Fruit fly (Drosophila melanogaster) whole organism, embryonic: Measurements from ENCODE around the gene CG32537.

Experiments
- B-H2 ChIP-seq: fragments of 200-800 bp; sonication (Bioruptor generic); optimal IDR thresholded peaks from 2 replicates; lab custom pipeline; 2018; ENCODE audit warnings: missing biosample characterization, mild to moderate bottlenecking, missing genetic modification characterization
- BEAF-32 ChIP-seq: fragments of 200-800 bp; sonication (Bioruptor generic); optimal IDR thresholded peaks from 3 replicates; lab custom pipeline; 2017; ENCODE audit warnings: missing biosample characterization, missing genetic modification characterization, mild to moderate bottlenecking, moderate library complexity, missing genetic modification reagents
- CG10654 ChIP-seq: fragments of 200-800 bp; sonication (Bioruptor generic); optimal IDR thresholded peaks from 2 replicates; lab custom pipeline; 2016; ENCODE audit warnings: missing biosample characterization, missing genetic modification characterization
- CG12155 ChIP-seq: fragments of 200-800 bp; sonication (Bioruptor generic); optimal IDR thresholded peaks from 3 replicates; lab custom pipeline; 2016; ENCODE audit warnings: missing biosample characterization, missing genetic modification characterization
- CG17186 ChIP-seq: fragments of 200-800 bp; sonication (Bioruptor generic); optimal IDR thresholded peaks from 3 replicates; lab custom pipeline; 2017; ENCODE audit warnings: missing biosample characterization, missing genetic modification reagents, missing genetic modification characterization
- CG30431 ChIP-seq: fragments of 200-800 bp; sonication (Bioruptor generic); optimal IDR thresholded peaks from 2 replicates; lab custom pipeline; 2017; ENCODE audit warnings: missing biosample characterization, missing genetic modification characterization
- CG32772 ChIP-seq: fragments of 200-800 bp; sonication (Bioruptor generic); IDR thresholded peaks from 2 replicates; pipeline ENCODE4 v1.3.6; 2022; ENCODE audit warnings: missing biosample characterization, missing genetic modification characterization
- CG33213 ChIP-seq: fragments of 200-800 bp; sonication (Bioruptor generic); optimal IDR thresholded peaks from 3 replicates; lab custom pipeline; 2016; ENCODE audit warnings: missing biosample characterization, missing genetic modification characterization
- CG33557 ChIP-seq: fragments of 200-800 bp; sonication (Bioruptor generic); optimal IDR thresholded peaks from 2 replicates; lab custom pipeline; 2019; ENCODE audit warnings: missing biosample characterization, mild to moderate bottlenecking, missing genetic modification characterization, moderate library complexity
- CG42726 ChIP-seq: fragments of 200-800 bp; sonication (Bioruptor generic); IDR thresholded peaks from 2 replicates; pipeline ENCODE4 v1.3.6; 2022; ENCODE audit warnings: missing biosample characterization, missing genetic modification characterization; ENCODE audit not compliant: partially characterized antibody
- CG4328 ChIP-seq: fragments of 200-800 bp; sonication (Bioruptor generic); optimal IDR thresholded peaks from 3 replicates; lab custom pipeline; 2017; ENCODE audit warnings: missing biosample characterization, missing genetic modification reagents, missing genetic modification characterization
- CG6791 ChIP-seq: fragments of 200-800 bp; sonication (Bioruptor generic); IDR thresholded peaks from 3 replicates; pipeline ENCODE4 v1.3.6; 2022; ENCODE audit warnings: missing biosample characterization, missing genetic modification characterization; ENCODE audit not compliant: partially characterized antibody
- CG8089 ChIP-seq: fragments of 200-800 bp; sonication (Bioruptor generic); optimal IDR thresholded peaks from 3 replicates; lab custom pipeline; 2016; ENCODE audit warnings: missing biosample characterization, missing genetic modification characterization
- CG8765 ChIP-seq: fragments of 200-800 bp; sonication (Bioruptor generic); IDR thresholded peaks from 2 replicates; pipeline ENCODE4 v1.3.6; 2022; ENCODE audit warnings: missing biosample characterization, missing genetic modification characterization
- CG9437 ChIP-seq: fragments of 200-800 bp; sonication (Bioruptor generic); optimal IDR thresholded peaks from 2 replicates; lab custom pipeline; 2018; ENCODE audit warnings: missing biosample characterization, mild to moderate bottlenecking, missing genetic modification characterization
- CrebB ChIP-seq: fragments of 200-800 bp; sonication (Bioruptor generic); optimal IDR thresholded peaks from 3 replicates; lab custom pipeline; 2018; ENCODE audit warnings: missing biosample characterization, mild to moderate bottlenecking, missing genetic modification characterization
- D19A ChIP-seq: fragments of 200-800 bp; optimal IDR thresholded peaks from 3 replicates; lab custom pipeline; 2019; ENCODE audit warnings: missing biosample characterization, mild to moderate bottlenecking, missing genetic modification characterization, moderate library complexity
- D19B ChIP-seq: fragments of 200-800 bp; sonication (Bioruptor generic); optimal IDR thresholded peaks from 2 replicates; lab custom pipeline; 2017; ENCODE audit warnings: missing biosample characterization, mild to moderate bottlenecking, missing genetic modification characterization
- Doc2 ChIP-seq: fragments of 200-800 bp; sonication (Bioruptor generic); IDR thresholded peaks from 2 replicates; pipeline ENCODE4 v1.3.6; 2022; ENCODE audit warnings: missing biosample characterization, missing genetic modification characterization
- Gug ChIP-seq: fragments of 200-800 bp; sonication (Bioruptor generic); IDR thresholded peaks from 4 replicates; pipeline ENCODE4 v1.3.6; 2022; ENCODE audit warnings: missing biosample characterization, missing genetic modification characterization
- HLH3B ChIP-seq: fragments of 200-800 bp; sonication (Bioruptor generic); IDR thresholded peaks from 2 replicates; pipeline ENCODE4 v1.3.6; 2022; ENCODE audit warnings: missing biosample characterization, missing genetic modification characterization
- HLH54F ChIP-seq: fragments of 200-800 bp; sonication (Bioruptor generic); optimal IDR thresholded peaks from 3 replicates; lab custom pipeline; 2016; ENCODE audit warnings: missing biosample characterization, missing genetic modification characterization
- HLHmδ ChIP-seq: fragments of 200-800 bp; sonication (Bioruptor generic); optimal IDR thresholded peaks from 2 replicates; lab custom pipeline; 2018; ENCODE audit warnings: missing biosample characterization, mild to moderate bottlenecking, missing genetic modification characterization, moderate library complexity
- Hey ChIP-seq: fragments of 200-800 bp; sonication (Bioruptor generic); optimal IDR thresholded peaks from 3 replicates; lab custom pipeline; 2018; ENCODE audit warnings: missing biosample characterization, mild to moderate bottlenecking, missing genetic modification characterization
- HmgD ChIP-seq: fragments of 200-800 bp; sonication (Bioruptor generic); optimal IDR thresholded peaks from 3 replicates; lab custom pipeline; 2016; ENCODE audit warnings: missing biosample characterization, missing genetic modification characterization
- Hmr ChIP-seq: fragments of 200-800 bp; sonication (Bioruptor generic); optimal IDR thresholded peaks from 3 replicates; lab custom pipeline; 2017; ENCODE audit warnings: mild to moderate bottlenecking, missing biosample characterization, missing genetic modification reagents, missing genetic modification characterization
- Lpt ChIP-seq: fragments of >200 bp; optimal IDR thresholded peaks from 2 replicates; lab custom pipeline; 2018; ENCODE audit warnings: missing biosample characterization, missing genetic modification characterization
- MTF-1 ChIP-seq: fragments of 200-800 bp; sonication (Bioruptor generic); optimal IDR thresholded peaks from 2 replicates; lab custom pipeline; 2018; ENCODE audit warnings: missing biosample characterization, mild to moderate bottlenecking, missing genetic modification characterization, borderline replicate concordance
- Mes4 ChIP-seq: fragments of 200-800 bp; sonication (Bioruptor generic); optimal IDR thresholded peaks from 2 replicates; lab custom pipeline; 2016; ENCODE audit warnings: missing biosample characterization, missing genetic modification characterization
- Oaz ChIP-seq: fragments of 200-800 bp; sonication (Bioruptor generic); IDR thresholded peaks from 2 replicates; pipeline ENCODE4 v1.3.6; 2022; ENCODE audit warnings: missing biosample characterization, missing genetic modification characterization
- Scr ChIP-seq: fragments of 200-800 bp; sonication (Bioruptor generic); IDR thresholded peaks from 2 replicates; pipeline ENCODE4 v1.3.6; 2022; ENCODE audit warnings: missing biosample characterization, missing genetic modification characterization; ENCODE audit not compliant: partially characterized antibody
- br ChIP-seq: fragments of >200 bp; optimal IDR thresholded peaks from 2 replicates; lab custom pipeline; 2017
- crc ChIP-seq: fragments of 200-800 bp; sonication (Bioruptor generic); optimal IDR thresholded peaks from 2 replicates; lab custom pipeline; 2016; ENCODE audit warnings: missing biosample characterization, missing genetic modification characterization
- croc ChIP-seq: fragments of 200-800 bp; sonication (Bioruptor generic); conservative IDR thresholded peaks from 3 replicates; pipeline ENCODE4 v1.3.6; 2022; ENCODE audit warnings: missing biosample characterization, missing genetic modification characterization
- gce ChIP-seq: fragments of 200-800 bp; sonication (Bioruptor generic); IDR thresholded peaks from 3 replicates; pipeline ENCODE4 v1.3.6; 2022; ENCODE audit warnings: missing biosample characterization, missing genetic modification characterization
- kah ChIP-seq: fragments of 200-800 bp; sonication (Bioruptor generic); optimal IDR thresholded peaks from 2 replicates; lab custom pipeline; 2018; ENCODE audit warnings: missing biosample characterization, mild to moderate bottlenecking, missing genetic modification characterization
- knrl ChIP-seq: fragments of 200-800 bp; sonication (Bioruptor generic); IDR thresholded peaks from 3 replicates; pipeline ENCODE4 v1.3.6; 2022; ENCODE audit warnings: missing biosample characterization, missing genetic modification characterization; ENCODE audit not compliant: partially characterized antibody
- lab ChIP-seq: fragments of 200-800 bp; sonication (Bioruptor generic); optimal IDR thresholded peaks from 3 replicates; lab custom pipeline; 2017; ENCODE audit warnings: missing biosample characterization, missing genetic modification characterization, mild to moderate bottlenecking, moderate library complexity, missing genetic modification reagents
- lbe ChIP-seq: fragments of 200-800 bp; sonication (Bioruptor generic); optimal IDR thresholded peaks from 2 replicates; lab custom pipeline; 2016; ENCODE audit warnings: missing biosample characterization, mild to moderate bottlenecking, missing genetic modification characterization
- nom ChIP-seq: fragments of 200-800 bp; sonication (Bioruptor generic); optimal IDR thresholded peaks from 2 replicates; lab custom pipeline; 2017; ENCODE audit warnings: missing biosample characterization, missing genetic modification characterization, mild to moderate bottlenecking, moderate library complexity, missing genetic modification reagents
- oc ChIP-seq: fragments of 200-800 bp; sonication (Bioruptor generic); optimal IDR thresholded peaks from 2 replicates; lab custom pipeline; 2018; ENCODE audit warnings: missing biosample characterization, mild to moderate bottlenecking, missing genetic modification characterization, moderate library complexity
- p53 ChIP-seq: fragments of 200-800 bp; sonication (Bioruptor generic); optimal IDR thresholded peaks from 2 replicates; lab custom pipeline; 2016; ENCODE audit warnings: missing biosample characterization, missing genetic modification characterization
- pb ChIP-seq: fragments of 200-800 bp; sonication (Bioruptor generic); optimal IDR thresholded peaks from 3 replicates; lab custom pipeline; 2016; ENCODE audit warnings: missing biosample characterization, missing genetic modification characterization
- pita ChIP-seq: fragments of 200-800 bp; sonication (Bioruptor generic); optimal IDR thresholded peaks from 2 replicates; lab custom pipeline; 2017; ENCODE audit warnings: missing biosample characterization, mild to moderate bottlenecking, missing genetic modification characterization
- sc ChIP-seq, 3 experiments: fragments of >200 bp in 2 of 3; fragments of 200-800 bp in 1 of 3; sonication (Bioruptor generic) in 1 of 3; optimal IDR thresholded peaks; 2 replicates in 2 of 3; 3 replicates in 1 of 3; lab custom pipeline; 2017; ENCODE audit warnings: mild to moderate bottlenecking in 1 of 3, missing biosample characterization in 1 of 3, missing genetic modification characterization in 1 of 3, missing genetic modification reagents in 1 of 3
- sd ChIP-seq: fragments of 200-800 bp; sonication (Bioruptor generic); optimal IDR thresholded peaks from 3 replicates; lab custom pipeline; 2018; ENCODE audit warnings: missing biosample characterization, mild to moderate bottlenecking, missing genetic modification characterization, moderate library complexity
- seq ChIP-seq: fragments of 200-800 bp; sonication (Bioruptor generic); IDR thresholded peaks from 2 replicates; pipeline ENCODE4 v1.3.6; 2022; ENCODE audit warnings: missing biosample characterization, missing genetic modification characterization
- sna ChIP-seq: fragments of 200-800 bp; sonication (Bioruptor generic); IDR thresholded peaks from 2 replicates; pipeline ENCODE4 v1.3.6; 2022; ENCODE audit warnings: missing biosample characterization, missing genetic modification characterization; ENCODE audit not compliant: partially characterized antibody
- tgo ChIP-seq: fragments of 200-800 bp; sonication (Bioruptor generic); IDR thresholded peaks from 3 replicates; pipeline ENCODE4 v1.3.6; 2022; ENCODE audit warnings: missing biosample characterization, missing genetic modification characterization
- vvl ChIP-seq: fragments of 200-800 bp; sonication (Bioruptor generic); IDR thresholded peaks from 2 replicates; pipeline ENCODE4 v1.3.6; 2022; ENCODE audit warnings: missing biosample characterization, missing genetic modification characterization
- wdn ChIP-seq: fragments of 200-800 bp; sonication (Bioruptor generic); IDR thresholded peaks from 2 replicates; pipeline ENCODE4 v1.3.6; 2022; ENCODE audit warnings: missing biosample characterization, missing genetic modification characterization

CG32537 gene

dm6 chrX:19306531-19306930 is 30.2 kb upstream of the CG32537 start (continued):
- TF ChIP-seq lab (GFP tag; lab: Kevin White, UChicago) (peak; percentile 54), CG33557 (GFP tag; lab: Kevin White, UChicago) (no peak), CG32772 (GFP tag; lab: Robert Waterston, UW) (no peak), p53 (GFP tag; lab: Kevin White, UChicago) (no peak), CG17186 (GFP tag; lab: Kevin White, UChicago) (no peak), seq (GFP tag; lab: Robert Waterston, UW) (no peak), D19B (GFP tag; lab: Kevin White, UChicago) (no peak), HLH3B (GFP tag; lab: Robert Waterston, UW) (no peak), Doc2 (GFP tag; lab: Robert Waterston, UW) (no peak), B-H2 (GFP tag; lab: Kevin White, UChicago) (peak; percentile 38), HmgD (GFP tag; lab: Kevin White, UChicago) (no peak), sna (GFP tag; lab: Robert Waterston, UW) (no peak), Gug (GFP tag; lab: Robert Waterston, UW) (no peak), CG4328 (no peak), CG42726 (no peak), CG9437 (GFP tag; lab: Kevin White, UChicago) (no peak), HLH54F (GFP tag; lab: Kevin White, UChicago) (no peak), sd (tag; lab: Kevin White, UChicago) (peak; percentile 21), CG10654 (no peak), croc (GFP tag; lab: Robert Waterston, UW) (no peak), nom (no peak), lbe (GFP tag; lab: Kevin White, UChicago) (no peak), Scr (GFP tag; lab: Robert Waterston, UW) (no peak), CrebB (tag; lab: Kevin White, UChicago) (no peak), crc (GFP tag; lab: Kevin White, UChicago) (no peak), D19A (tag; lab: Kevin White, UChicago) (no peak), MTF-1 (GFP tag; lab: Kevin White, UChicago) (no peak), CG30431 (no peak), knrl (GFP tag; lab: Robert Waterston, UW) (no peak), Lpt (GFP tag; lab: Kevin White, UChicago) (no peak), CG6791 (GFP tag; lab: Robert Waterston, UW) (no peak), gce (GFP tag; lab: Robert Waterston, UW) (no peak), wdn (GFP tag; lab: Robert Waterston, UW) (no peak), Mes4 (no peak), kah (GFP tag; lab: Kevin White, UChicago) (no peak), Hey (tag; lab: Kevin White, UChicago) (peak; percentile 23), CG8089 (GFP tag; lab: Kevin White, UChicago) (no peak), HLHmδ (GFP tag; lab: Kevin White, UChicago) (no peak), Oaz (GFP tag; lab: Robert Waterston, UW) (no peak), sc (optimal IDR thresholded peaks at IDR 0.05; lab: Kevin White, UChicago) (no peak), sc (GFP tag; optimal IDR thresholded peaks at IDR 0.05; lab: Kevin White, UChicago) (no peak), BEAF-32 (GFP tag; lab: Kevin White, UChicago) (no peak), pita (GFP tag; lab: Kevin White, UChicago) (no peak), pb (GFP tag; lab: Kevin White, UChicago) (no peak), Hmr (GFP tag; lab: Kevin White, UChicago) (peak; percentile 62), vvl (GFP tag; lab: Robert Waterston, UW) (no peak), CG8765 (GFP tag; lab: Robert Waterston, UW) (no peak), br (lab: Kevin White, UChicago) (no peak), CG33213 (no peak), tgo (no peak), oc (tag; lab: Kevin White, UChicago) (no peak), CG12155 (no peak)
